Worm (Caenorhabditis elegans) whole organism, L4 larva: Measurements from ENCODE around the gene cgh-1.

Source experiments
- D1046.2 ChIP-seq: fragments of 200-800 bp; sonication (Bioruptor generic); IDR thresholded peaks from 2 replicates; pipeline ENCODE4 v1.3.6; 2022; ENCODE audit warnings: missing genetic modification characterization, missing compliant biosample characterization
- R02D3.7 ChIP-seq: fragments of 150-350 bp; sonication (generic microtip); optimal IDR thresholded peaks from 3 replicates; lab custom pipeline; 2014; ENCODE audit warnings: missing biosample characterization, missing genetic modification characterization
- T20F7.1 ChIP-seq: fragments of 200-800 bp; sonication (Bioruptor generic); optimal IDR thresholded peaks from 2 replicates; lab custom pipeline; 2018; ENCODE audit warnings: mild to moderate bottlenecking, missing genetic modification characterization, missing compliant biosample characterization
- Y5F2A.4 ChIP-seq: fragments of 200-800 bp; sonication (Bioruptor generic); optimal IDR thresholded peaks from 2 replicates; lab custom pipeline; 2018; ENCODE audit warnings: mild to moderate bottlenecking, missing genetic modification characterization, missing compliant biosample characterization
- Y75B8A.6 ChIP-seq: fragments of 200-800 bp; sonication (Bioruptor generic); IDR thresholded peaks from 2 replicates; pipeline ENCODE4 v1.3.6; 2022; ENCODE audit warnings: missing genetic modification reagents, missing genetic modification characterization, missing compliant biosample characterization
- ZK337.2 ChIP-seq: fragments of 200-800 bp; sonication (Bioruptor generic); IDR thresholded peaks from 2 replicates; pipeline ENCODE4 v1.3.6; 2022; ENCODE audit warnings: missing genetic modification reagents, missing genetic modification characterization, missing compliant biosample characterization
- ZK546.5 ChIP-seq, 2 experiments: sonication (generic microtip); optimal IDR thresholded peaks; 2 replicates each; lab custom pipeline; 2017; ENCODE audit warnings: missing biosample characterization in 2 of 2, missing genetic modification characterization in 2 of 2
- aly-2 ChIP-seq: sonication (generic microtip); optimal IDR thresholded peaks from 2 replicates; lab custom pipeline; 2018; ENCODE audit warnings: missing biosample characterization, missing genetic modification characterization
- ama-1 ChIP-seq: fragments of 150-350 bp; optimal IDR thresholded peaks from 2 replicates; lab custom pipeline; 2014; ENCODE audit warnings: inconsistent platforms, mixed read lengths
- attf-4 ChIP-seq: sonication (generic microtip); optimal IDR thresholded peaks from 3 replicates; lab custom pipeline; 2017; ENCODE audit warnings: missing biosample characterization, missing genetic modification characterization
- ceh-20 ChIP-seq: fragments of 200-800 bp; sonication (Bioruptor generic); IDR thresholded peaks from 2 replicates; pipeline ENCODE4 v1.3.6; 2022; ENCODE audit warnings: missing genetic modification reagents, missing genetic modification characterization, missing compliant biosample characterization
- ceh-28 ChIP-seq: fragments of 150-350 bp; optimal IDR thresholded peaks from 2 replicates; lab custom pipeline; 2014; ENCODE audit warnings: missing biosample characterization, missing genetic modification reagents, missing genetic modification characterization
- ceh-44 ChIP-seq: fragments of 200-800 bp; sonication (Bioruptor generic); IDR thresholded peaks from 2 replicates; pipeline ENCODE4 v1.3.6; 2022; ENCODE audit warnings: missing genetic modification reagents, missing genetic modification characterization, missing compliant biosample characterization
- ces-1 ChIP-seq: fragments of 150-350 bp; sonication (generic microtip); optimal IDR thresholded peaks from 4 replicates; lab custom pipeline; 2014; ENCODE audit warnings: missing biosample characterization, missing genetic modification reagents, missing genetic modification characterization
- cey-2 ChIP-seq: sonication (generic microtip); optimal IDR thresholded peaks from 3 replicates; lab custom pipeline; 2017; ENCODE audit warnings: missing genetic modification characterization, mild to moderate bottlenecking, missing compliant biosample characterization, antibody characterized with exemption, borderline replicate concordance; ENCODE audit not compliant: insufficient read depth
- daf-8 ChIP-seq: fragments of 200-800 bp; sonication (Bioruptor generic); IDR thresholded peaks from 2 replicates; pipeline ENCODE4 v1.3.6; 2022; ENCODE audit warnings: missing genetic modification characterization, missing compliant biosample characterization
- dpl-1 ChIP-seq: fragments of 150-350 bp; optimal IDR thresholded peaks from 2 replicates; lab custom pipeline; 2014; ENCODE audit warnings: missing biosample characterization, missing genetic modification reagents, missing genetic modification characterization
- duxl-1 ChIP-seq: sonication (generic microtip); optimal IDR thresholded peaks from 2 replicates; lab custom pipeline; 2016; ENCODE audit warnings: mild to moderate bottlenecking, missing genetic modification characterization, moderate library complexity, missing compliant biosample characterization; ENCODE audit not compliant: poor library complexity
- dve-1 ChIP-seq: sonication (generic microtip); optimal IDR thresholded peaks from 2 replicates; lab custom pipeline; 2017; ENCODE audit warnings: antibody characterized with exemption, mild to moderate bottlenecking, missing genetic modification characterization, missing compliant biosample characterization; ENCODE audit not compliant: insufficient read depth
- hif-1 ChIP-seq, 2 experiments: sonication (generic microtip); optimal IDR thresholded peaks; 2 replicates each; lab custom pipeline; 2016 to 2017; ENCODE audit warnings: missing compliant biosample characterization in 2 of 2, missing genetic modification characterization in 2 of 2, missing genetic modification reagents in 2 of 2, missing genotype in 2 of 2, mild to moderate bottlenecking in 1 of 2
- hlh-11 ChIP-seq: fragments of 200-800 bp; sonication (Bioruptor generic); optimal IDR thresholded peaks from 2 replicates; lab custom pipeline; 2018; ENCODE audit warnings: mild to moderate bottlenecking, missing genetic modification characterization, missing compliant biosample characterization
- hlh-30 ChIP-seq: sonication (generic microtip); optimal IDR thresholded peaks from 2 replicates; lab custom pipeline; 2017; ENCODE audit warnings: antibody characterized with exemption, mild to moderate bottlenecking, missing genetic modification characterization, missing compliant biosample characterization; ENCODE audit not compliant: insufficient read depth
- jun-1 ChIP-seq: fragments of 150-350 bp; optimal IDR thresholded peaks from 2 replicates; lab custom pipeline; 2014; ENCODE audit warnings: missing biosample characterization, missing genetic modification reagents, missing genetic modification characterization
- lim-7 ChIP-seq: fragments of 200-800 bp; sonication (Bioruptor generic); IDR thresholded peaks from 2 replicates; pipeline ENCODE4 v1.3.6; 2022; ENCODE audit warnings: missing genetic modification characterization, missing compliant biosample characterization
- lin-15B ChIP-seq: fragments of 150-350 bp; sonication (generic microtip); optimal IDR thresholded peaks from 3 replicates; lab custom pipeline; 2014; ENCODE audit warnings: missing biosample characterization, missing genetic modification characterization
- lin-29 ChIP-seq: fragments of 200-800 bp; sonication (Bioruptor generic); IDR thresholded peaks from 2 replicates; pipeline ENCODE4 v1.3.6; 2022; ENCODE audit warnings: missing genetic modification reagents, missing genetic modification characterization, missing compliant biosample characterization
- lin-38 ChIP-seq: fragments of 200-800 bp; sonication (Bioruptor generic); IDR thresholded peaks from 2 replicates; pipeline ENCODE4 v1.3.6; 2022; ENCODE audit warnings: missing genetic modification reagents, missing genetic modification characterization, missing compliant biosample characterization
- lir-3 ChIP-seq: sonication (generic microtip); optimal IDR thresholded peaks from 2 replicates; lab custom pipeline; 2016; ENCODE audit warnings: mild to moderate bottlenecking, missing genetic modification characterization, missing compliant biosample characterization
- madf-5 ChIP-seq, 2 experiments: fragments of 200-800 bp; sonication (Bioruptor generic); IDR thresholded peaks; 2 replicates each; pipeline ENCODE4 v1.3.6; 2022; ENCODE audit warnings: missing compliant biosample characterization in 2 of 2, missing genetic modification characterization in 2 of 2
- madf-9 ChIP-seq: fragments of 200-800 bp; sonication (Bioruptor generic); conservative IDR thresholded peaks from 2 replicates; pipeline ENCODE4 v1.3.6; 2022; ENCODE audit warnings: missing genetic modification reagents, missing genetic modification characterization, missing compliant biosample characterization
- mep-1 ChIP-seq: fragments of 150-350 bp; sonication (generic microtip); optimal IDR thresholded peaks from 3 replicates; lab custom pipeline; 2014; ENCODE audit warnings: missing biosample characterization, missing genetic modification characterization
- mes-2 ChIP-seq: sonication (generic microtip); optimal IDR thresholded peaks from 2 replicates; lab custom pipeline; 2016; ENCODE audit warnings: missing genotype, mild to moderate bottlenecking, missing genetic modification characterization, missing compliant biosample characterization; ENCODE audit not compliant: poor library complexity, severe bottlenecking
- nhr-111 ChIP-seq: fragments of 200-800 bp; sonication (Bioruptor generic); optimal IDR thresholded peaks from 2 replicates; lab custom pipeline; 2018; ENCODE audit warnings: mild to moderate bottlenecking, missing genetic modification characterization, missing compliant biosample characterization
- nhr-25 ChIP-seq: sonication (generic microtip); optimal IDR thresholded peaks from 2 replicates; lab custom pipeline; 2017; ENCODE audit warnings: missing genetic modification characterization, mild to moderate bottlenecking, missing compliant biosample characterization, antibody characterized with exemption, moderate library complexity, borderline replicate concordance; ENCODE audit not compliant: insufficient read depth
- nhr-28 ChIP-seq: fragments of 150-350 bp; optimal IDR thresholded peaks from 2 replicates; lab custom pipeline; 2014; ENCODE audit warnings: missing biosample characterization, missing genetic modification characterization
- nhr-41 ChIP-seq: fragments of 200-800 bp; sonication (Bioruptor generic); IDR thresholded peaks from 2 replicates; pipeline ENCODE4 v1.3.6; 2022; ENCODE audit warnings: missing genetic modification reagents, missing genetic modification characterization, missing compliant biosample characterization
- nhr-42 ChIP-seq: fragments of 200-800 bp; sonication (Bioruptor generic); IDR thresholded peaks from 2 replicates; pipeline ENCODE4 v1.3.6; 2022; ENCODE audit warnings: missing genetic modification characterization, missing compliant biosample characterization
- nhr-6 ChIP-seq: fragments of 150-350 bp; optimal IDR thresholded peaks from 2 replicates; lab custom pipeline; 2014; ENCODE audit warnings: missing biosample characterization, missing genetic modification characterization
- nhr-76 ChIP-seq: fragments of 150-350 bp; optimal IDR thresholded peaks from 2 replicates; lab custom pipeline; 2014; ENCODE audit warnings: missing biosample characterization, missing genetic modification characterization
- pqm-1 ChIP-seq: sonication (generic microtip); optimal IDR thresholded peaks from 2 replicates; lab custom pipeline; 2017; ENCODE audit warnings: missing biosample characterization, missing genetic modification characterization
- saeg-2 ChIP-seq: fragments of 200-800 bp; sonication (Bioruptor generic); IDR thresholded peaks from 2 replicates; pipeline ENCODE4 v1.3.6; 2022; ENCODE audit warnings: missing genetic modification reagents, missing genetic modification characterization, missing compliant biosample characterization
- sdz-12 ChIP-seq: fragments of 200-800 bp; sonication (Bioruptor generic); optimal IDR thresholded peaks from 2 replicates; lab custom pipeline; 2018; ENCODE audit warnings: mild to moderate bottlenecking, missing genetic modification characterization, missing compliant biosample characterization
- skn-1 ChIP-seq: fragments of 150-350 bp; optimal IDR thresholded peaks from 2 replicates; lab custom pipeline; 2014; ENCODE audit warnings: missing biosample characterization, missing genetic modification characterization
- snpc-4 ChIP-seq: fragments of 150-350 bp; optimal IDR thresholded peaks from 2 replicates; lab custom pipeline; 2014; ENCODE audit warnings: missing biosample characterization, missing genetic modification characterization
- spr-3 ChIP-seq: fragments of 200-800 bp; sonication (Bioruptor generic); optimal IDR thresholded peaks from 2 replicates; lab custom pipeline; 2018; ENCODE audit warnings: mild to moderate bottlenecking, missing genetic modification characterization, missing compliant biosample characterization
- tra-1 ChIP-seq: fragments of 200-800 bp; sonication (Bioruptor generic); IDR thresholded peaks from 2 replicates; pipeline ENCODE4 v1.3.6; 2022; ENCODE audit warnings: missing genetic modification reagents, missing genetic modification characterization, missing compliant biosample characterization
- unc-39 ChIP-seq: sonication (generic microtip); optimal IDR thresholded peaks from 2 replicates; lab custom pipeline; 2017; ENCODE audit warnings: missing biosample characterization, missing genetic modification characterization
- vab-7 ChIP-seq: fragments of 200-800 bp; sonication (Bioruptor generic); IDR thresholded peaks from 2 replicates; pipeline ENCODE4 v1.3.6; 2022; ENCODE audit warnings: missing genetic modification reagents, missing genetic modification characterization, missing compliant biosample characterization
- zfp-2 ChIP-seq: sonication (generic microtip); optimal IDR thresholded peaks from 2 replicates; lab custom pipeline; 2016; ENCODE audit warnings: mild to moderate bottlenecking, missing genetic modification characterization, missing compliant biosample characterization
- zip-11 ChIP-seq: fragments of 200-800 bp; sonication (Bioruptor generic); IDR thresholded peaks from 2 replicates; pipeline ENCODE4 v1.3.6; 2022; ENCODE audit warnings: missing genetic modification characterization, missing compliant biosample characterization
- ztf-7 ChIP-seq: fragments of 150-350 bp; optimal IDR thresholded peaks from 2 replicates; lab custom pipeline; 2014; ENCODE audit warnings: missing biosample characterization, missing genetic modification characterization

The cgh-1 gene

DNA sequence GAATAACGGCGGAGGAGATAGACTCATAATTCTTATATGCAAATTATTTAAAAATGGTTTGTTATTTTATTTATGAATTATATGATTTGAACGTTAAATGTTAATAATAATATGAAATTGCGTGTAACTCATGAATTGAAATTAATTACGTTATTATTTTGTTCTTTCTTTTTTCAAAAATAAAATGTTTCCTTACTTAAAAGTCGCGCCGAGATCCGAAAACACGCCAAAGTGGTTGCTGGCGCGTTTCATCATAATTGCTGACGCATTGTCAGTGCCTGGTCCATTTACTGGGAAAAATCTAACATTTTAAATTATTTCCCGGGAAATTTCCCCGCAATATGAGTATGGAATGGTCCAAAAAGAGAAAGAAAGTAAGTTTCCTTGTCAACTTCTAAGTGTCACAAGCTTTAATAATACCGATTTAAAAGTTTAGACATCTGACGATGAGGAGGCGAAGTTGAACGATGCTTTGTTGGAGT, 1.8 kb upstream of the cgh-1 start, which contains the start of the genes C07H6.9 and sap-140 (continued):
- peak; percentile 95 for TF ChIP-seq dpl-1 (GFP tag; lab: Kevin White, UChicago)
- TF ChIP-seq ama-1 (lab: Kevin White, UChicago) = peak; percentile 22
- TF ChIP-seq sdz-12 = no peak
- no peak for TF ChIP-seq lin-29 (GFP tag; lab: Robert Waterston, UW)
- TF ChIP-seq nhr-42 (GFP tag; lab: Robert Waterston, UW) = no peak
- peak; percentile 36 for TF ChIP-seq nhr-28 (tag; lab: Kevin White, UChicago)
- no peak for TF ChIP-seq R02D3.7
- TF ChIP-seq lim-7 (GFP tag; lab: Robert Waterston, UW) = no peak
- no peak for TF ChIP-seq lin-15B (tag; lab: Kevin White, UChicago)
- no peak for TF ChIP-seq spr-3 (GFP tag; lab: Kevin White, UChicago)
- TF ChIP-seq nhr-76 (tag; lab: Kevin White, UChicago) = no peak
- no peak for TF ChIP-seq vab-7 (GFP tag; lab: Robert Waterston, UW)
- no peak for TF ChIP-seq lir-3 (tag; lab: Kevin White, UChicago)
- peak; percentile 73 for TF ChIP-seq dve-1 (tag; lab: Kevin White, UChicago)
- no peak for TF ChIP-seq nhr-111 (GFP tag; lab: Kevin White, UChicago)
- TF ChIP-seq saeg-2 (GFP tag; lab: Robert Waterston, UW) = no peak
- no peak for TF ChIP-seq madf-9
- no peak for TF ChIP-seq ZK337.2
- no peak for TF ChIP-seq snpc-4
- no peak for TF ChIP-seq daf-8 (GFP tag; lab: Robert Waterston, UW)
- no peak for TF ChIP-seq Y5F2A.4 (GFP tag; lab: Kevin White, UChicago)
- TF ChIP-seq ceh-28 (tag; lab: Kevin White, UChicago) = no peak
- TF ChIP-seq ztf-7 (tag; lab: Kevin White, UChicago) = peak; percentile 48
- TF ChIP-seq lin-38 = peak; percentile 74
- TF ChIP-seq D1046.2 (GFP tag; lab: Robert Waterston, UW) = no peak
- no peak for TF ChIP-seq attf-4 (tag; lab: Kevin White, UChicago)
- no peak for TF ChIP-seq ceh-44
- TF ChIP-seq tra-1 (GFP tag; lab: Robert Waterston, UW) = no peak
- TF ChIP-seq mep-1 (tag; lab: Kevin White, UChicago) = peak; percentile 72
- peak; percentile 24 for TF ChIP-seq ces-1
- no peak for TF ChIP-seq zfp-2
- no peak for TF ChIP-seq zip-11 (GFP tag; lab: Robert Waterston, UW)
- TF ChIP-seq hlh-30 = peak; percentile 71
- peak; percentile 66 for TF ChIP-seq nhr-6 (tag; lab: Kevin White, UChicago)
- peak; percentile 90 for TF ChIP-seq mes-2 (tag; lab: Kevin White, UChicago)
- TF ChIP-seq ceh-20 (GFP tag; lab: Robert Waterston, UW) = no peak
- TF ChIP-seq madf-5 (GFP tag; IDR thresholded peaks at IDR 0.05; lab: Robert Waterston, UW) = no peak
- TF ChIP-seq nhr-41 = no peak
- no peak for TF ChIP-seq skn-1 (tag; lab: Kevin White, UChicago)
- TF ChIP-seq T20F7.1 (GFP tag; lab: Kevin White, UChicago) = peak; percentile 61
- no peak for TF ChIP-seq pqm-1
- TF ChIP-seq unc-39 (tag; lab: Kevin White, UChicago) = no peak
- no peak for TF ChIP-seq aly-2
- TF ChIP-seq hlh-11 = peak; percentile 62
- TF ChIP-seq hif-1 (tag; optimal IDR thresholded peaks at IDR 0.05; lab: Kevin White, UChicago) = peak in 1 of 2 experiments; percentile 34
- peak; percentile 58 for TF ChIP-seq duxl-1 (tag; lab: Kevin White, UChicago)
- no peak for TF ChIP-seq nhr-25 (tag; lab: Kevin White, UChicago)
- TF ChIP-seq jun-1 (tag; lab: Kevin White, UChicago) = no peak
- TF ChIP-seq cey-2 (tag; lab: Kevin White, UChicago) = no peak
- no peak for TF ChIP-seq Y75B8A.6 (GFP tag; lab: Robert Waterston, UW)
- TF ChIP-seq ZK546.5 (tag; optimal IDR thresholded peaks at IDR 0.05; lab: Kevin White, UChicago) = no peak
